Worm (Caenorhabditis elegans) whole organism, late embryonic: ENCODE results near the gene T02B11.9.
"Not testable (repeated sequence)": the region's sequence is repeated elsewhere in the genome, so short reads cannot be mapped to it uniquely, and the experiment has no call there.

Experiments
- C38D4.7 ChIP-seq: fragments of 200-800 bp; sonication (Bioruptor generic); optimal IDR thresholded peaks from 2 replicates; lab custom pipeline; 2018; ENCODE audit warnings: mild to moderate bottlenecking, missing genetic modification characterization, moderate library complexity, missing compliant biosample characterization
- K02D7.2 ChIP-seq: sonication (generic microtip); optimal IDR thresholded peaks from 2 replicates; lab custom pipeline; 2017; ENCODE audit warnings: mild to moderate bottlenecking, missing genetic modification characterization, missing compliant biosample characterization
- K09A11.1 ChIP-seq: sonication (generic microtip); optimal IDR thresholded peaks from 2 replicates; lab custom pipeline; 2017; ENCODE audit warnings: antibody characterized with exemption, mild to moderate bottlenecking, missing genetic modification characterization, missing compliant biosample characterization; ENCODE audit not compliant: insufficient read depth
- ahr-1 ChIP-seq: sonication (generic microtip); optimal IDR thresholded peaks from 2 replicates; lab custom pipeline; 2016; ENCODE audit warnings: missing genetic modification characterization, missing compliant biosample characterization
- ceh-14 ChIP-seq: sonication (generic microtip); optimal IDR thresholded peaks from 2 replicates; lab custom pipeline; 2016; ENCODE audit warnings: missing genotype, missing genetic modification characterization, missing compliant biosample characterization
- ceh-18 ChIP-seq: sonication (generic microtip); optimal IDR thresholded peaks from 2 replicates; lab custom pipeline; 2016; ENCODE audit warnings: missing genetic modification characterization, missing compliant biosample characterization
- ceh-22 ChIP-seq: sonication (generic microtip); optimal IDR thresholded peaks from 2 replicates; lab custom pipeline; 2017; ENCODE audit warnings: missing biosample characterization, missing genetic modification characterization
- ceh-24 ChIP-seq: sonication (generic microtip); optimal IDR thresholded peaks from 2 replicates; lab custom pipeline; 2016; ENCODE audit warnings: mild to moderate bottlenecking, missing genetic modification characterization, missing compliant biosample characterization
- ceh-48 ChIP-seq: sonication (generic microtip); optimal IDR thresholded peaks from 2 replicates; lab custom pipeline; 2016; ENCODE audit warnings: missing genetic modification characterization, inconsistent platforms, missing compliant biosample characterization
- ceh-6 ChIP-seq: fragments of 200-800 bp; sonication (Bioruptor generic); optimal IDR thresholded peaks from 2 replicates; lab custom pipeline; 2018; ENCODE audit warnings: mild to moderate bottlenecking, missing genetic modification characterization, missing compliant biosample characterization
- dmd-4 ChIP-seq: sonication (generic microtip); optimal IDR thresholded peaks from 2 replicates; lab custom pipeline; 2016; ENCODE audit warnings: borderline replicate concordance, missing genetic modification characterization, missing compliant biosample characterization
- ets-4 ChIP-seq: sonication (generic microtip); optimal IDR thresholded peaks from 2 replicates; lab custom pipeline; 2016; ENCODE audit warnings: missing genetic modification characterization, missing compliant biosample characterization
- eyg-1 ChIP-seq: sonication (generic microtip); optimal IDR thresholded peaks from 2 replicates; lab custom pipeline; 2016; ENCODE audit warnings: missing genotype, missing genetic modification characterization, missing compliant biosample characterization
- fax-1 ChIP-seq: sonication (generic microtip); optimal IDR thresholded peaks from 2 replicates; lab custom pipeline; 2016; ENCODE audit warnings: missing genotype, missing genetic modification characterization, missing compliant biosample characterization
- fkh-10 ChIP-seq: fragments of 150-350 bp; optimal IDR thresholded peaks from 2 replicates; lab custom pipeline; 2014; ENCODE audit warnings: missing biosample characterization, missing genetic modification reagents, missing genetic modification characterization
- fkh-6 ChIP-seq: sonication (generic microtip); optimal IDR thresholded peaks from 2 replicates; lab custom pipeline; 2016; ENCODE audit warnings: missing genetic modification characterization, missing compliant biosample characterization
- hlh-13 ChIP-seq: fragments of 200-800 bp; sonication (Bioruptor generic); optimal IDR thresholded peaks from 2 replicates; lab custom pipeline; 2018; ENCODE audit warnings: mild to moderate bottlenecking, missing genetic modification characterization, missing compliant biosample characterization
- hlh-15 ChIP-seq: sonication (generic microtip); optimal IDR thresholded peaks from 2 replicates; lab custom pipeline; 2016; ENCODE audit warnings: missing genetic modification characterization, missing compliant biosample characterization
- hlh-30 ChIP-seq: sonication (generic microtip); optimal IDR thresholded peaks from 2 replicates; lab custom pipeline; 2017; ENCODE audit warnings: antibody characterized with exemption, missing genetic modification characterization, missing compliant biosample characterization; ENCODE audit not compliant: insufficient read depth
- hlh-6 ChIP-seq: sonication (generic microtip); optimal IDR thresholded peaks from 2 replicates; lab custom pipeline; 2016; ENCODE audit warnings: missing genotype, missing genetic modification characterization, missing compliant biosample characterization
- hlh-8 ChIP-seq: sonication (generic microtip); optimal IDR thresholded peaks from 2 replicates; lab custom pipeline; 2016; ENCODE audit warnings: missing genotype, missing genetic modification characterization, missing compliant biosample characterization
- lim-6 ChIP-seq: sonication (generic microtip); optimal IDR thresholded peaks from 2 replicates; lab custom pipeline; 2016; ENCODE audit warnings: missing genetic modification characterization, missing compliant biosample characterization
- lin-11 ChIP-seq: fragments of 200-800 bp; sonication (Bioruptor generic); optimal IDR thresholded peaks from 2 replicates; lab custom pipeline; 2018; ENCODE audit warnings: mild to moderate bottlenecking, missing genetic modification characterization, missing compliant biosample characterization
- nfya-1 ChIP-seq: sonication (generic microtip); optimal IDR thresholded peaks from 2 replicates; lab custom pipeline; 2017; ENCODE audit warnings: missing genetic modification characterization, mild to moderate bottlenecking, missing compliant biosample characterization, antibody characterized with exemption, moderate library complexity
- pag-3 ChIP-seq: sonication (generic microtip); optimal IDR thresholded peaks from 2 replicates; lab custom pipeline; 2016; ENCODE audit warnings: missing compliant biosample characterization, missing genetic modification characterization, borderline replicate concordance
- pat-9 ChIP-seq: fragments of 200-800 bp; sonication (Bioruptor generic); optimal IDR thresholded peaks from 2 replicates; lab custom pipeline; 2018; ENCODE audit warnings: mild to moderate bottlenecking, missing genetic modification characterization, moderate library complexity, missing compliant biosample characterization
- pax-1 ChIP-seq: fragments of 150-350 bp; optimal IDR thresholded peaks from 2 replicates; lab custom pipeline; 2014; ENCODE audit warnings: missing biosample characterization, missing genetic modification characterization
- pha-2 ChIP-seq: sonication (generic microtip); optimal IDR thresholded peaks from 2 replicates; lab custom pipeline; 2017; ENCODE audit warnings: mild to moderate bottlenecking, missing genetic modification characterization, missing compliant biosample characterization
- pha-4 ChIP-seq: fragments of 150-350 bp; optimal IDR thresholded peaks from 2 replicates; lab custom pipeline; 2018; ENCODE audit warnings: missing biosample characterization, missing genetic modification reagents, missing genetic modification characterization
- ref-2 ChIP-seq: sonication (generic microtip); optimal IDR thresholded peaks from 2 replicates; lab custom pipeline; 2016; ENCODE audit warnings: missing genetic modification characterization, missing compliant biosample characterization
- sdc-2 ChIP-seq: sonication (generic microtip); optimal IDR thresholded peaks from 2 replicates; lab custom pipeline; 2016; ENCODE audit warnings: missing genotype, missing genetic modification characterization, missing compliant biosample characterization
- sox-2 ChIP-seq: fragments of 200-800 bp; sonication (Bioruptor generic); IDR thresholded peaks from 2 replicates; pipeline ENCODE4 v1.3.6; 2022; ENCODE audit warnings: missing genetic modification reagents, missing genetic modification characterization, missing compliant biosample characterization
- sox-4 ChIP-seq: sonication (generic microtip); optimal IDR thresholded peaks from 2 replicates; lab custom pipeline; 2017; ENCODE audit warnings: mild to moderate bottlenecking, missing genetic modification characterization, inconsistent platforms, missing compliant biosample characterization
- syd-9 ChIP-seq: sonication (generic microtip); optimal IDR thresholded peaks from 2 replicates; lab custom pipeline; 2016; ENCODE audit warnings: mild to moderate bottlenecking, missing genetic modification characterization, moderate library complexity, missing compliant biosample characterization
- tbx-2 ChIP-seq: sonication (generic microtip); optimal IDR thresholded peaks from 2 replicates; lab custom pipeline; 2016; ENCODE audit warnings: missing genetic modification characterization, missing compliant biosample characterization
- tbx-7 ChIP-seq: sonication (generic microtip); optimal IDR thresholded peaks from 2 replicates; lab custom pipeline; 2016; ENCODE audit warnings: missing genotype, missing genetic modification characterization, missing compliant biosample characterization
- unc-86 ChIP-seq: sonication (generic microtip); optimal IDR thresholded peaks from 2 replicates; lab custom pipeline; 2016; ENCODE audit warnings: missing genetic modification characterization, missing compliant biosample characterization
- ztf-16 ChIP-seq: sonication (generic microtip); optimal IDR thresholded peaks from 2 replicates; lab custom pipeline; 2017; ENCODE audit warnings: missing genetic modification characterization, missing compliant biosample characterization

Gene T02B11.9

DNA sequence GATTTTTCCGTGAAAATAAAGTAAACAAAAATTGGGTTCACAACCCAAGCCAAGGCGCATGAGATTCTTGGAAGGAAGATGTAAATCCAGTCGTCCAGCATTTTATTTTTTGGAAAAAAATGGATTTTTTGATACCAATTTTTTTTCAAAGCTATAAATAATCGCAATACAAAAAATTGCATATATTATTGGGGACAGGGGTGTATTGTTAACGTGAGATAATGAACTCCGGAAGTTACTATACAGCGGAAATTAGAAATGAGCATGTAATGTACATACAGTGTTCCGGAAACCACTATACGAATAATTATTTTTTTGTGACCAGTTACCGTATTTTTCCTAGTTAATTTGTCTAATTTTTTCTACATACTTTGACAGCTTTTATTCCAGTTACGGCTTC lies 8.3 kb downstream of the T02B11.9 start, which contains the start of gene srj-38:
Gene srj-38, minus strand, starts transcription at position 101 of the 400 bp plus-strand sequence.
- TF ChIP-seq sox-2 (GFP tag; lab: Robert Waterston, UW) (no peak), hlh-30 (tag; lab: Kevin White, UChicago) (no peak), sox-4 (tag; lab: Kevin White, UChicago) (no peak), ref-2 (tag; lab: Kevin White, UChicago) (no peak), pax-1 (tag; lab: Kevin White, UChicago) (no peak), eyg-1 (no peak), ahr-1 (tag; lab: Kevin White, UChicago) (no peak), ztf-16 (tag; lab: Kevin White, UChicago) (no peak), hlh-13 (GFP tag; lab: Kevin White, UChicago) (no peak), ceh-6 (no peak), lin-11 (no peak), pha-4 (tag; lab: Kevin White, UChicago) (no peak)

DNA sequence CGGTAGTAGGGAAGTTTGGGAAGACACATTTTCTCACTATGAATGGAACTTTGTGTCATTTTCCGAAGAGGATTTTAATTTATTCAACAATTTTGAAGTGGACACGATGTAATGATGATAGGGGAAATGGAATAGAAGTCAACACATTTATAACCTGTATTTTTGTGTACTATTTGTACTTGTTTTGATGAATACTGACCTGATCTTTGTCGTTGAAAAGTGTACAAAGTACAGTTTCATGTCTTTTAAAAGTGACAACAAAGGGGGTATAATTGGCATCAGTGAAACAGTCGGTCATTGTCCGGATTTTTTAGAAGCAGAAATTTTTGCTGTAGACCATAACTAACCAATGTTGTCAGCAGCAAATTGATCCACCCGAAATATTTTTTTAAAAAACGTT lies 13.2 kb downstream of the T02B11.9 start, which contains the start of gene T02B11.6:
Gene T02B11.6, minus strand, starts transcription at position 101 of the 400 bp plus-strand sequence.
- TF ChIP-seq pax-1 (tag; lab: Kevin White, UChicago) (no peak), ets-4 (tag; lab: Kevin White, UChicago) (no peak), fkh-10 (no peak), hlh-8 (no peak), ahr-1 (tag; lab: Kevin White, UChicago) (no peak), ceh-24 (no peak), ceh-6 (no peak), nfya-1 (tag; lab: Kevin White, UChicago) (no peak), hlh-6 (tag; lab: Kevin White, UChicago) (no peak), ceh-22 (no peak), fax-1 (tag; lab: Kevin White, UChicago) (no peak)

DNA sequence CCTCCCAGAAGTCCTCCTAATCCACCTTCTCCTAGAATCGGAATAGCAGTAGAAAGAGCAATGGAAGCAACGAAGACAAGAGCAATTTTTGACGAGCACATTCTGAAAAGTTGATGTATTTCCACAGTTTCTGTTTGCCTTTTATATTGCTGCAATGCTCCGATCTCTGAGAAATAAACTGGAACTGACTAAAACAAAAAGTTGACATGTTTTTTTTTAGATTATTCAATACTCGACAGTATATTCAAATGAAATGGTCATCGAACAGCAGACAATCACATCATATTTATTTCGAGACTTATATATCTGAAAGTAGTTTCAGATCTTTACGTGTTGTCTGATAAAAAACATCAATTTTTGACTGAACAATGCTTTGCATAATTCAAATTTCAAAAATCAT lies 14.4 kb downstream of the T02B11.9 start, which contains the start of gene srlf-21:
Gene srlf-21, minus strand, starts transcription at position 101 of the 400 bp plus-strand sequence.
- no peak for TF ChIP-seq tbx-2
- no peak for TF ChIP-seq ceh-18

DNA sequence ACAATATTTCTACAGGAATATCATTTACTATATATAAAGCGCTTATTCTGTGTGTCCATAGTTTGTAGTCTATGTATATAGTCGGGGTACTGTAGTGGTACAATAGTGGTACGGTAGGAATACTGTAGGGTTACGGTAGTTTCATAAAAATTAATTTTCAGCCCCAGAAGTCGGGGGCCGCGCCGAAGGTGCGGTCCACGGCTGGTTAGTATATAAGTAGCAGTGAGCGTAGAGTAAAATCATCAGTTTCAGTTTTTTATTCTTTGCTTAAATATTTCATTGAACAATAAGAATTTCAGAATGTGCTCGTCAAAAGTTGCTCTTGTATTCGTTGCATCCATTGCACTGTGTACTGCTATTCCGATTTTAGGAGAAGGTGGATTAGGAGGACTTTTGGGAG lies 14.8 kb downstream of the T02B11.9 start, which contains the start of gene srlf-22:
Gene srlf-22, plus strand, starts transcription at position 301 of the 400 bp plus-strand sequence.
- TF ChIP-seq eyg-1; sdc-2 (tag; lab: Kevin White, UChicago); pat-9 (tag; lab: Kevin White, UChicago): not testable (repeated sequence)

ce11 chrV:893437-894018 lies 17.5 kb downstream of the T02B11.9 start, which contains the start of the genes srlf-23 and srlf-20:
Gene srlf-23 (minus strand): TSS chrV:893537.
Gene srlf-20 (plus strand): TSS chrV:893968.
- TF ChIP-seq ztf-16 (tag; lab: Kevin White, UChicago) (no peak), unc-86 (tag; lab: Kevin White, UChicago) (no peak), lin-11 (no peak), syd-9 (tag; lab: Kevin White, UChicago) (no peak), pat-9 (tag; lab: Kevin White, UChicago) (no peak), K02D7.2 (tag; lab: Kevin White, UChicago) (no peak)

ce11 chrV:899087-899486 lies 23.0 kb downstream of the T02B11.9 start, which contains the start of gene nas-32:
Gene nas-32 (minus strand): TSS chrV:899187.
- TF ChIP-seq pha-2 (tag; lab: Kevin White, UChicago) (no peak), pag-3 (no peak), ceh-22 (no peak), fkh-6 (tag; lab: Kevin White, UChicago) (no peak), C38D4.7 (GFP tag; lab: Kevin White, UChicago) (no peak), lim-6 (tag; lab: Kevin White, UChicago) (no peak), ets-4 (tag; lab: Kevin White, UChicago) (no peak), pat-9 (tag; lab: Kevin White, UChicago) (no peak), ceh-14 (tag; lab: Kevin White, UChicago) (no peak), pax-1 (tag; lab: Kevin White, UChicago) (no peak), eyg-1 (no peak), hlh-15 (no peak), tbx-7 (tag; lab: Kevin White, UChicago) (no peak), dmd-4 (no peak), ceh-48 (tag; lab: Kevin White, UChicago) (no peak), K09A11.1 (no peak)
